Fruit fly (Drosophila melanogaster) whole organism, embryonic: ENCODE results near the gene Nlg2.
A peak's percentile ranks its signal among the peaks of the same experiment; 100 is the strongest.

Experiments
- Adf1 ChIP-seq: fragments of 200-800 bp; sonication (Bioruptor generic); IDR thresholded peaks from 2 replicates; pipeline ENCODE4 v1.3.6; 2022; ENCODE audit warnings: missing biosample characterization, missing genetic modification characterization
- Antp ChIP-seq: fragments of 200-800 bp; sonication (Bioruptor generic); optimal IDR thresholded peaks from 3 replicates; lab custom pipeline; 2016; ENCODE audit warnings: missing biosample characterization, missing genetic modification characterization
- CG10209 ChIP-seq: fragments of 200-800 bp; sonication (Bioruptor generic); optimal IDR thresholded peaks from 3 replicates; lab custom pipeline; 2017; ENCODE audit warnings: missing biosample characterization, mild to moderate bottlenecking, missing genetic modification characterization, missing genetic modification reagents
- CG10959 ChIP-seq: fragments of 200-800 bp; sonication (Bioruptor generic); IDR thresholded peaks from 2 replicates; pipeline ENCODE4 v1.3.6; 2022; ENCODE audit warnings: missing biosample characterization, missing genetic modification characterization
- CG12769 ChIP-seq: fragments of 200-800 bp; sonication (Bioruptor generic); optimal IDR thresholded peaks from 2 replicates; lab custom pipeline; 2019; ENCODE audit warnings: missing biosample characterization, mild to moderate bottlenecking, missing genetic modification characterization, moderate library complexity
- CG14667 ChIP-seq: fragments of 200-800 bp; sonication (Bioruptor generic); IDR thresholded peaks from 2 replicates; pipeline ENCODE4 v1.3.6; 2022; ENCODE audit warnings: missing biosample characterization, missing genetic modification characterization
- CG15696 ChIP-seq: fragments of 200-800 bp; sonication (Bioruptor generic); optimal IDR thresholded peaks from 2 replicates; lab custom pipeline; 2019; ENCODE audit warnings: missing biosample characterization, mild to moderate bottlenecking, missing genetic modification characterization, moderate library complexity
- CG1603 ChIP-seq: fragments of 200-800 bp; sonication (Bioruptor generic); optimal IDR thresholded peaks from 2 replicates; lab custom pipeline; 2019; ENCODE audit warnings: missing biosample characterization, mild to moderate bottlenecking, missing genetic modification characterization, moderate library complexity
- CG16779 ChIP-seq: fragments of 200-800 bp; sonication (Bioruptor generic); IDR thresholded peaks from 2 replicates; pipeline ENCODE4 v1.3.6; 2022; ENCODE audit warnings: missing biosample characterization, missing genetic modification characterization
- CG16815 ChIP-seq: fragments of 200-800 bp; sonication (Bioruptor generic); optimal IDR thresholded peaks from 3 replicates; lab custom pipeline; 2017; ENCODE audit warnings: missing biosample characterization, mild to moderate bottlenecking, missing genetic modification characterization
- CG31388 ChIP-seq: fragments of 200-800 bp; sonication (Bioruptor generic); optimal IDR thresholded peaks from 2 replicates; lab custom pipeline; 2016; ENCODE audit warnings: missing biosample characterization, missing genetic modification characterization
- CG31441 ChIP-seq: fragments of 200-800 bp; sonication (Bioruptor generic); IDR thresholded peaks from 2 replicates; pipeline ENCODE4 v1.3.6; 2022; ENCODE audit warnings: missing biosample characterization, missing genetic modification characterization
- CG3163 ChIP-seq: fragments of 200-800 bp; sonication (Bioruptor generic); optimal IDR thresholded peaks from 3 replicates; lab custom pipeline; 2016; ENCODE audit warnings: missing biosample characterization, missing genetic modification characterization
- CG4820 ChIP-seq: fragments of 200-800 bp; sonication (Bioruptor generic); optimal IDR thresholded peaks from 3 replicates; lab custom pipeline; 2016; ENCODE audit warnings: missing biosample characterization, missing genetic modification characterization
- CG7928 ChIP-seq: fragments of 200-800 bp; sonication (Bioruptor generic); optimal IDR thresholded peaks from 2 replicates; lab custom pipeline; 2017; ENCODE audit warnings: missing biosample characterization, mild to moderate bottlenecking, missing genetic modification characterization
- CG7987 ChIP-seq: fragments of 200-800 bp; sonication (Bioruptor generic); optimal IDR thresholded peaks from 2 replicates; lab custom pipeline; 2018; ENCODE audit warnings: missing biosample characterization, mild to moderate bottlenecking, missing genetic modification characterization, moderate library complexity
- CG8089 ChIP-seq: fragments of 200-800 bp; sonication (Bioruptor generic); optimal IDR thresholded peaks from 3 replicates; lab custom pipeline; 2016; ENCODE audit warnings: missing biosample characterization, missing genetic modification characterization
- CkIIα-i1 ChIP-seq: fragments of 200-800 bp; sonication (Bioruptor generic); IDR thresholded peaks from 2 replicates; pipeline ENCODE4 v1.3.6; 2022; ENCODE audit warnings: missing biosample characterization, missing genetic modification characterization
- D ChIP-seq, 2 experiments: fragments of 200-800 bp in 1 of 2; fragments of >200 bp in 1 of 2; sonication (Bioruptor generic) in 1 of 2; optimal IDR thresholded peaks; 2 replicates in 1 of 2; 3 replicates in 1 of 2; lab custom pipeline; 2017; ENCODE audit warnings: mild to moderate bottlenecking in 1 of 2, missing biosample characterization in 1 of 2, missing genetic modification characterization in 1 of 2, missing genetic modification reagents in 1 of 2
- Deaf1 ChIP-seq: fragments of 200-800 bp; optimal IDR thresholded peaks from 3 replicates; lab custom pipeline; 2019; ENCODE audit warnings: missing biosample characterization, mild to moderate bottlenecking, missing genetic modification characterization, moderate library complexity
- Dp ChIP-seq: fragments of 200-800 bp; sonication (Bioruptor generic); optimal IDR thresholded peaks from 2 replicates; lab custom pipeline; 2018; ENCODE audit warnings: missing biosample characterization, mild to moderate bottlenecking, missing genetic modification characterization, moderate library complexity
- E2f2 ChIP-seq: fragments of 200-800 bp; sonication (Bioruptor generic); IDR thresholded peaks from 2 replicates; pipeline ENCODE4 v1.3.6; 2022; ENCODE audit warnings: missing biosample characterization, missing genetic modification characterization
- HmgD ChIP-seq: fragments of 200-800 bp; sonication (Bioruptor generic); optimal IDR thresholded peaks from 3 replicates; lab custom pipeline; 2016; ENCODE audit warnings: missing biosample characterization, missing genetic modification characterization
- Kr ChIP-seq: fragments of 200-800 bp; sonication (Bioruptor generic); optimal IDR thresholded peaks from 2 replicates; lab custom pipeline; 2017; ENCODE audit warnings: missing biosample characterization, mild to moderate bottlenecking, missing genetic modification characterization
- Mes4 ChIP-seq: fragments of 200-800 bp; sonication (Bioruptor generic); optimal IDR thresholded peaks from 2 replicates; lab custom pipeline; 2016; ENCODE audit warnings: missing biosample characterization, missing genetic modification characterization
- NC2α ChIP-seq: fragments of 200-800 bp; sonication (Bioruptor generic); optimal IDR thresholded peaks from 2 replicates; lab custom pipeline; 2016; ENCODE audit warnings: missing biosample characterization, missing genetic modification characterization
- Optix ChIP-seq: fragments of 200-800 bp; sonication (Bioruptor generic); IDR thresholded peaks from 3 replicates; pipeline ENCODE4 v1.3.6; 2022; ENCODE audit warnings: missing biosample characterization, missing genetic modification characterization
- Ravus ChIP-seq: fragments of 200-800 bp; sonication (Bioruptor generic); IDR thresholded peaks from 2 replicates; pipeline ENCODE4 v1.3.6; 2022; ENCODE audit warnings: missing biosample characterization, missing genetic modification characterization
- ash1 ChIP-seq: fragments of 200-800 bp; sonication (Bioruptor generic); optimal IDR thresholded peaks from 2 replicates; lab custom pipeline; 2018; ENCODE audit warnings: missing biosample characterization, mild to moderate bottlenecking, missing genetic modification characterization
- bigmax ChIP-seq: fragments of 200-800 bp; sonication (Bioruptor generic); optimal IDR thresholded peaks from 2 replicates; lab custom pipeline; 2018; ENCODE audit warnings: missing biosample characterization, mild to moderate bottlenecking, missing genetic modification characterization
- bowl ChIP-seq: fragments of 200-800 bp; sonication (Bioruptor generic); IDR thresholded peaks from 2 replicates; pipeline ENCODE4 v1.3.6; 2022; ENCODE audit warnings: missing biosample characterization, missing genetic modification characterization
- corto ChIP-seq: fragments of 200-800 bp; sonication (Bioruptor generic); optimal IDR thresholded peaks from 2 replicates; lab custom pipeline; 2016; ENCODE audit warnings: missing biosample characterization, mild to moderate bottlenecking, missing genetic modification characterization, moderate library complexity
- danr ChIP-seq: fragments of 200-800 bp; sonication (Bioruptor generic); IDR thresholded peaks from 2 replicates; pipeline ENCODE4 v1.3.6; 2022; ENCODE audit warnings: missing biosample characterization, missing genetic modification characterization
- h ChIP-seq: fragments of >200 bp; optimal IDR thresholded peaks from 2 replicates; lab custom pipeline; 2017
- jumu ChIP-seq: fragments of 200-800 bp; sonication (Bioruptor generic); optimal IDR thresholded peaks from 3 replicates; lab custom pipeline; 2016; ENCODE audit warnings: missing biosample characterization, missing genetic modification characterization
- lmd ChIP-seq: fragments of 200-800 bp; sonication (Bioruptor generic); IDR thresholded peaks from 2 replicates; pipeline ENCODE4 v1.3.6; 2022; ENCODE audit warnings: missing biosample characterization, missing genetic modification characterization
- mam ChIP-seq: fragments of 200-800 bp; sonication (Bioruptor generic); optimal IDR thresholded peaks from 3 replicates; lab custom pipeline; 2016; ENCODE audit warnings: missing biosample characterization, missing genetic modification characterization
- odd ChIP-seq: fragments of 200-800 bp; sonication (Bioruptor generic); optimal IDR thresholded peaks from 2 replicates; lab custom pipeline; 2017; ENCODE audit warnings: missing biosample characterization, mild to moderate bottlenecking, missing genetic modification characterization
- pfk ChIP-seq: fragments of 200-800 bp; sonication (Bioruptor generic); optimal IDR thresholded peaks from 2 replicates; lab custom pipeline; 2018; ENCODE audit warnings: missing biosample characterization, mild to moderate bottlenecking, missing genetic modification characterization, moderate library complexity
- phol ChIP-seq: fragments of 200-800 bp; sonication (Bioruptor generic); optimal IDR thresholded peaks from 3 replicates; lab custom pipeline; 2018; ENCODE audit warnings: missing biosample characterization, mild to moderate bottlenecking, missing genetic modification characterization, moderate library complexity
- pita ChIP-seq: fragments of 200-800 bp; sonication (Bioruptor generic); optimal IDR thresholded peaks from 2 replicates; lab custom pipeline; 2017; ENCODE audit warnings: missing biosample characterization, mild to moderate bottlenecking, missing genetic modification characterization
- psq ChIP-seq: fragments of 200-800 bp; sonication (Bioruptor generic); optimal IDR thresholded peaks from 2 replicates; lab custom pipeline; 2017; ENCODE audit warnings: missing biosample characterization, missing genetic modification characterization
- ranshi ChIP-seq: fragments of 200-800 bp; sonication (Bioruptor generic); IDR thresholded peaks from 2 replicates; pipeline ENCODE4 v1.3.6; 2022; ENCODE audit warnings: missing biosample characterization, missing genetic modification characterization
- repo ChIP-seq: fragments of 200-800 bp; sonication (Bioruptor generic); optimal IDR thresholded peaks from 2 replicates; lab custom pipeline; 2016; ENCODE audit warnings: missing biosample characterization, missing genetic modification characterization
- row ChIP-seq: fragments of 200-800 bp; sonication (Bioruptor generic); IDR thresholded peaks from 3 replicates; pipeline ENCODE4 v1.3.6; 2022; ENCODE audit warnings: missing biosample characterization, missing genetic modification characterization
- seq ChIP-seq: fragments of 200-800 bp; sonication (Bioruptor generic); IDR thresholded peaks from 2 replicates; pipeline ENCODE4 v1.3.6; 2022; ENCODE audit warnings: missing biosample characterization, missing genetic modification characterization
- slp2 ChIP-seq: fragments of 200-800 bp; sonication (Bioruptor generic); optimal IDR thresholded peaks from 2 replicates; lab custom pipeline; 2016; ENCODE audit warnings: missing biosample characterization, missing genetic modification characterization
- sr ChIP-seq: fragments of 200-800 bp; sonication (Bioruptor generic); IDR thresholded peaks from 3 replicates; pipeline ENCODE4 v1.3.6; 2022; ENCODE audit warnings: missing biosample characterization, missing genetic modification characterization
- stc ChIP-seq: fragments of 200-800 bp; sonication (Bioruptor generic); IDR thresholded peaks from 2 replicates; pipeline ENCODE4 v1.3.6; 2022; ENCODE audit warnings: missing biosample characterization, missing genetic modification characterization
- tin ChIP-seq: fragments of 200-800 bp; sonication (Bioruptor generic); optimal IDR thresholded peaks from 3 replicates; lab custom pipeline; 2016; ENCODE audit warnings: missing biosample characterization, missing genetic modification characterization
- tio ChIP-seq: fragments of 200-800 bp; sonication (Bioruptor generic); optimal IDR thresholded peaks from 2 replicates; lab custom pipeline; 2017; ENCODE audit warnings: missing biosample characterization, missing genetic modification characterization, inconsistent platforms
- tna ChIP-seq: fragments of 200-800 bp; sonication (Bioruptor generic); IDR thresholded peaks from 2 replicates; pipeline ENCODE4 v1.3.6; 2022; ENCODE audit warnings: missing biosample characterization, missing genetic modification characterization; ENCODE audit not compliant: partially characterized antibody

The Nlg2 gene

DNA sequence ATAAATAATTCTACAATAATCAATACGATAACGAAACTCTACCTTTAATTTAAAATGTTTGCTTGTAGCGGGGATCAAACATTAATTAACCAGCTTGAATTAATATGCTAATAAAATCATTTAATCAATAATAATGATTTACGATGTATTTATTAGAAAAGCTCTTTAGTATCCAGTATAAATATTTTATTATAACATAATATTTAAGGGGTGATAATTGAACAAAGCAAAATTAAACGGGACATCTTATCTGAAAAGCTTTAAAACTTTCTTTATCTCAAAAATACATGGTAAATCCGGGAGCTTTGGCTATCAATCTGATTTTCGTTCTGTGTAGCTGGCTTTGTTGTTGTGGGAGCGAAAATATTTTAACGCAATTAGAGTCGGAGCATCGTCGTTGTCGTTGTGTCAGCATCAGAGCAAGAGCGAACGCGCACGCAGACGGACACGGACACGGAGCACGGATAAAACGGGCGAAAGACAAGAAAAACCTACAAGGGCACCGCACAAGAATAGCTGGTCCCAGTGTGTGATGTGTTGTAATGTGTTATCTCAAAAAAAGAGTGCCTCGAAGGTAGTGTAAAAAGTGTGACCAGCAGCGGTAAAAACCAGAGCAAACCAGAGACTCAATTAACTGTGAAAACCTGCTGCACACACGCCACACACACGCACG, at the start of gene Nlg2 (continued):
- TF ChIP-seq phol (peak; percentile 64), tin (peak; percentile 37), HmgD (GFP tag; lab: Kevin White, UChicago) (no peak), CG16779 (peak; percentile 58; the same call in 1 of the 2 replicates), Ravus (GFP tag; lab: Robert Waterston, UW) (no peak), Antp (GFP tag; lab: Kevin White, UChicago) (no peak), CG4820 (GFP tag; lab: Kevin White, UChicago) (peak; percentile 4), Kr (no peak), E2f2 (GFP tag; lab: Robert Waterston, UW) (no peak), psq (GFP tag; lab: Kevin White, UChicago) (no peak), CG8089 (GFP tag; lab: Kevin White, UChicago) (no peak), D (optimal IDR thresholded peaks at IDR 0.05; lab: Kevin White, UChicago) (no peak), D (GFP tag; optimal IDR thresholded peaks at IDR 0.05; lab: Kevin White, UChicago) (peak; percentile 47), CG12769 (no peak), CG15696 (no peak), NC2α (GFP tag; lab: Kevin White, UChicago) (no peak), pita (no peak), lmd (GFP tag; lab: Robert Waterston, UW) (no peak), pfk (no peak), tna (no peak), slp2 (GFP tag; lab: Kevin White, UChicago) (no peak), CG1603 (tag; lab: Kevin White, UChicago) (no peak), seq (GFP tag; lab: Robert Waterston, UW) (no peak), row (peak; percentile 66), danr (GFP tag; lab: Robert Waterston, UW) (no peak), h (lab: Kevin White, UChicago) (no peak), bowl (GFP tag; lab: Robert Waterston, UW) (no peak), CG16815 (peak; percentile 20), tio (GFP tag; lab: Kevin White, UChicago) (peak; percentile 68), Deaf1 (tag; lab: Kevin White, UChicago) (peak; percentile 27), corto (no peak), jumu (no peak), CG31388 (GFP tag; lab: Kevin White, UChicago) (no peak), Mes4 (no peak), Adf1 (GFP tag; lab: Robert Waterston, UW) (no peak), ash1 (GFP tag; lab: Kevin White, UChicago) (no peak), CG3163 (GFP tag; lab: Kevin White, UChicago) (no peak), sr (GFP tag; lab: Robert Waterston, UW) (no peak), Optix (GFP tag; lab: Robert Waterston, UW) (no peak), CG14667 (GFP tag; lab: Robert Waterston, UW) (no peak), mam (no peak), CG10959 (GFP tag; lab: Robert Waterston, UW) (no peak), CG10209 (GFP tag; lab: Kevin White, UChicago) (peak; percentile 60), odd (GFP tag; lab: Kevin White, UChicago) (peak; percentile 60), repo (GFP tag; lab: Kevin White, UChicago) (no peak), Dp (GFP tag; lab: Kevin White, UChicago) (no peak), stc (GFP tag; lab: Robert Waterston, UW) (no peak), bigmax (GFP tag; lab: Kevin White, UChicago) (no peak), ranshi (GFP tag; lab: Robert Waterston, UW) (no peak), CkIIα-i1 (GFP tag; lab: Robert Waterston, UW) (no peak), CG7987 (GFP tag; lab: Kevin White, UChicago) (no peak), CG31441 (GFP tag; lab: Robert Waterston, UW) (peak; percentile 80), CG7928 (no peak)
